Fruit fly (Drosophila melanogaster): ENCODE measurements around the gene Not10.

dm6 chr3R:12666206-12666834 is 35.9 kb downstream of the Not10 start:
- TF ChIP-seq pad (GFP tag; optimal IDR thresholded peaks at IDR 0.05) (no peak), CG33017 (tag; optimal IDR thresholded peaks at IDR 0.05) (no peak), toe (GFP tag; optimal IDR thresholded peaks at IDR 0.05) (no peak), cnc (optimal IDR thresholded peaks at IDR 0.05) (no peak), Mnt (GFP tag; optimal IDR thresholded peaks at IDR 0.05) (no peak), CG11617 (GFP tag; optimal IDR thresholded peaks at IDR 0.05) (no peak), CG5204 (GFP tag; optimal IDR thresholded peaks at IDR 0.05) (no peak), kay (GFP tag; ENCODE audit: borderline replicate concordance) (no peak), ovo (GFP tag; optimal IDR thresholded peaks at IDR 0.05) (no peak), Crg-1 (GFP tag; optimal IDR thresholded peaks at IDR 0.05) (no peak), CG1620 (GFP tag; optimal IDR thresholded peaks at IDR 0.05) (no peak), Clk (GFP tag; optimal IDR thresholded peaks at IDR 0.05) (no peak), CG7101 (tag; optimal IDR thresholded peaks at IDR 0.05) (no peak)

Data from whole organism, adult.